Worm (Caenorhabditis elegans) whole organism, young adult: ENCODE results near the gene C35D10.5.

Experiments
- B0019.2 ChIP-seq: fragments of 200-800 bp; sonication (Bioruptor generic); conservative IDR thresholded peaks from 2 replicates; pipeline ENCODE4 v1.3.6; 2022; ENCODE audit warnings: missing genetic modification reagents, missing genetic modification characterization, missing compliant biosample characterization
- B0035.1 ChIP-seq: sonication (generic microtip); optimal IDR thresholded peaks from 2 replicates; lab custom pipeline; 2016; ENCODE audit warnings: missing genetic modification characterization, mild to moderate bottlenecking, missing compliant biosample characterization, missing genotype, missing genetic modification reagents
- C06A6.2 ChIP-seq: fragments of 200-800 bp; sonication (Bioruptor generic); conservative IDR thresholded peaks from 2 replicates; pipeline ENCODE4 v1.3.6; 2022; ENCODE audit warnings: missing genetic modification characterization, missing compliant biosample characterization
- C17E4.6 ChIP-seq: fragments of 200-800 bp; sonication (Bioruptor generic); IDR thresholded peaks from 2 replicates; pipeline ENCODE4 v1.3.6; 2022; ENCODE audit warnings: missing genetic modification reagents, missing genetic modification characterization, missing compliant biosample characterization
- D2030.7 ChIP-seq: fragments of 200-800 bp; sonication (Bioruptor generic); IDR thresholded peaks from 2 replicates; pipeline ENCODE4 v1.3.6; 2022; ENCODE audit warnings: missing genetic modification reagents, missing genetic modification characterization, missing compliant biosample characterization
- F37B4.10 ChIP-seq: fragments of 200-800 bp; sonication (Bioruptor generic); IDR thresholded peaks from 2 replicates; pipeline ENCODE4 v1.3.6; 2022; ENCODE audit warnings: missing genetic modification characterization, missing compliant biosample characterization
- F52B5.7 ChIP-seq: sonication (generic microtip); optimal IDR thresholded peaks from 2 replicates; lab custom pipeline; 2016; ENCODE audit warnings: mild to moderate bottlenecking, missing genetic modification characterization, missing compliant biosample characterization
- F57A8.1 ChIP-seq: fragments of 200-800 bp; sonication (Bioruptor generic); optimal IDR thresholded peaks from 2 replicates; lab custom pipeline; 2018; ENCODE audit warnings: mild to moderate bottlenecking, missing genetic modification characterization, moderate library complexity, missing compliant biosample characterization
- K12H6.12 ChIP-seq: fragments of 200-800 bp; sonication (Bioruptor generic); optimal IDR thresholded peaks from 2 replicates; lab custom pipeline; 2018; ENCODE audit warnings: mild to moderate bottlenecking, missing genetic modification characterization, missing compliant biosample characterization
- Y53G8AR.9 ChIP-seq: fragments of 200-800 bp; sonication (Bioruptor generic); conservative IDR thresholded peaks from 2 replicates; pipeline ENCODE4 v1.3.6; 2022; ENCODE audit warnings: missing genetic modification reagents, missing genetic modification characterization, missing compliant biosample characterization
- Y56A3A.18 ChIP-seq: fragments of 200-800 bp; sonication (Bioruptor generic); IDR thresholded peaks from 2 replicates; pipeline ENCODE4 v1.3.6; 2022; ENCODE audit warnings: missing genetic modification reagents, missing genetic modification characterization, missing compliant biosample characterization
- Y67H2A.10 ChIP-seq: fragments of 200-800 bp; sonication (Bioruptor generic); conservative IDR thresholded peaks from 2 replicates; pipeline ENCODE4 v1.3.6; 2022; ENCODE audit warnings: missing genetic modification reagents, missing genetic modification characterization, missing compliant biosample characterization
- Y79H2A.3 ChIP-seq: fragments of 200-800 bp; sonication (Bioruptor generic); conservative IDR thresholded peaks from 2 replicates; pipeline ENCODE4 v1.3.6; 2022; ENCODE audit warnings: missing genetic modification reagents, missing genetic modification characterization, missing compliant biosample characterization
- aptf-3 ChIP-seq: fragments of 200-800 bp; sonication (Bioruptor generic); IDR thresholded peaks from 2 replicates; pipeline ENCODE4 v1.3.6; 2022; ENCODE audit warnings: missing genetic modification characterization, missing compliant biosample characterization
- athp-1 ChIP-seq: sonication (generic microtip); optimal IDR thresholded peaks from 2 replicates; lab custom pipeline; 2017; ENCODE audit warnings: mild to moderate bottlenecking, missing genetic modification characterization, missing compliant biosample characterization
- attf-6 ChIP-seq: fragments of 200-800 bp; sonication (Bioruptor generic); IDR thresholded peaks from 2 replicates; pipeline ENCODE4 v1.3.6; 2022; ENCODE audit warnings: missing genetic modification reagents, missing genetic modification characterization, missing compliant biosample characterization
- bed-2 ChIP-seq: fragments of 200-800 bp; sonication (Bioruptor generic); IDR thresholded peaks from 2 replicates; pipeline ENCODE4 v1.3.6; 2022; ENCODE audit warnings: missing genetic modification reagents, missing genetic modification characterization, missing compliant biosample characterization
- ceh-27 ChIP-seq: fragments of 200-800 bp; sonication (Bioruptor generic); optimal IDR thresholded peaks from 2 replicates; lab custom pipeline; 2018; ENCODE audit warnings: mild to moderate bottlenecking, missing genetic modification characterization, moderate library complexity, missing compliant biosample characterization
- ceh-79 ChIP-seq: sonication (generic microtip); optimal IDR thresholded peaks from 2 replicates; lab custom pipeline; 2017; ENCODE audit warnings: mild to moderate bottlenecking, missing genetic modification characterization, missing compliant biosample characterization
- ceh-91 ChIP-seq: fragments of 200-800 bp; sonication (Bioruptor generic); IDR thresholded peaks from 2 replicates; pipeline ENCODE4 v1.3.6; 2022; ENCODE audit warnings: missing genetic modification reagents, missing genetic modification characterization, missing compliant biosample characterization
- chd-7 ChIP-seq: sonication (generic microtip); optimal IDR thresholded peaks from 2 replicates; lab custom pipeline; 2016; ENCODE audit warnings: mild to moderate bottlenecking, missing genetic modification characterization, moderate library complexity, missing compliant biosample characterization
- dpff-1 ChIP-seq: sonication (generic microtip); optimal IDR thresholded peaks from 2 replicates; lab custom pipeline; 2017; ENCODE audit warnings: mild to moderate bottlenecking, missing genetic modification characterization, missing compliant biosample characterization
- egl-44 ChIP-seq: fragments of 200-800 bp; sonication (Bioruptor generic); IDR thresholded peaks from 2 replicates; pipeline ENCODE4 v1.3.6; 2022; ENCODE audit warnings: missing genetic modification reagents, missing genetic modification characterization, missing compliant biosample characterization
- egrh-3 ChIP-seq: fragments of 200-800 bp; sonication (Bioruptor generic); IDR thresholded peaks from 2 replicates; pipeline ENCODE4 v1.3.6; 2022; ENCODE audit warnings: missing genetic modification reagents, missing genetic modification characterization, missing compliant biosample characterization
- lin-40 ChIP-seq: sonication (generic microtip); optimal IDR thresholded peaks from 2 replicates; lab custom pipeline; 2016; ENCODE audit warnings: missing genetic modification characterization, mild to moderate bottlenecking, missing compliant biosample characterization, missing genotype, missing genetic modification reagents
- lir-1 ChIP-seq: fragments of 200-800 bp; sonication (Bioruptor generic); conservative IDR thresholded peaks from 2 replicates; pipeline ENCODE4 v1.3.6; 2022; ENCODE audit warnings: missing genetic modification reagents, missing genetic modification characterization, missing compliant biosample characterization
- lsl-1 ChIP-seq: fragments of 200-800 bp; sonication (Bioruptor generic); optimal IDR thresholded peaks from 2 replicates; lab custom pipeline; 2018; ENCODE audit warnings: mild to moderate bottlenecking, missing genetic modification characterization, moderate library complexity, missing compliant biosample characterization
- lsy-27 ChIP-seq: sonication (generic microtip); optimal IDR thresholded peaks from 2 replicates; lab custom pipeline; 2017; ENCODE audit warnings: missing genetic modification characterization, mild to moderate bottlenecking, missing compliant biosample characterization, antibody characterized with exemption, missing genotype, borderline replicate concordance; ENCODE audit not compliant: insufficient read depth
- madf-3 ChIP-seq: fragments of 200-800 bp; sonication (Bioruptor generic); IDR thresholded peaks from 2 replicates; pipeline ENCODE4 v1.3.6; 2022; ENCODE audit warnings: missing genetic modification reagents, missing genetic modification characterization, missing compliant biosample characterization
- mel-28 ChIP-seq: sonication (generic microtip); optimal IDR thresholded peaks from 2 replicates; lab custom pipeline; 2016; ENCODE audit warnings: borderline replicate concordance, mild to moderate bottlenecking, missing genetic modification characterization, missing compliant biosample characterization
- mes-4 ChIP-seq: sonication (generic microtip); optimal IDR thresholded peaks from 2 replicates; lab custom pipeline; 2016; ENCODE audit warnings: missing genotype, missing genetic modification characterization, missing compliant biosample characterization
- mxl-1 ChIP-seq: sonication (generic microtip); optimal IDR thresholded peaks from 2 replicates; lab custom pipeline; 2016; ENCODE audit warnings: missing genetic modification characterization, missing compliant biosample characterization
- nfya-2 ChIP-seq: fragments of 200-800 bp; sonication (Bioruptor generic); IDR thresholded peaks from 2 replicates; pipeline ENCODE4 v1.3.6; 2022; ENCODE audit warnings: missing genetic modification reagents, missing genetic modification characterization, missing compliant biosample characterization
- nhr-179 ChIP-seq: sonication (generic microtip); optimal IDR thresholded peaks from 2 replicates; lab custom pipeline; 2016; ENCODE audit warnings: mild to moderate bottlenecking, missing genetic modification characterization, missing compliant biosample characterization
- nhr-27 ChIP-seq: fragments of 200-800 bp; sonication (Bioruptor generic); optimal IDR thresholded peaks from 2 replicates; lab custom pipeline; 2018; ENCODE audit warnings: mild to moderate bottlenecking, missing genetic modification characterization, moderate library complexity, missing compliant biosample characterization
- rec-8 ChIP-seq, 2 experiments: sonication (generic microtip); optimal IDR thresholded peaks; 2 replicates each; lab custom pipeline; 2016; ENCODE audit warnings: mild to moderate bottlenecking in 2 of 2, missing genetic modification characterization in 2 of 2, missing genetic modification reagents in 2 of 2, missing genotype in 2 of 2, missing biosample characterization in 1 of 2, missing compliant biosample characterization in 1 of 2, moderate library complexity in 1 of 2
- repo-1 ChIP-seq: sonication (generic microtip); optimal IDR thresholded peaks from 2 replicates; lab custom pipeline; 2017; ENCODE audit warnings: mild to moderate bottlenecking, missing genetic modification characterization, missing compliant biosample characterization
- rpc-1 ChIP-seq, 2 experiments: fragments of 150-350 bp in 1 of 2; sonication (generic microtip) in 1 of 2; optimal IDR thresholded peaks; 2 replicates each; lab custom pipeline; 2014 to 2018; ENCODE audit warnings: missing biosample characterization in 1 of 2, missing genetic modification characterization in 1 of 2, missing genetic modification reagents in 1 of 2, missing genotype in 1 of 2
- sdz-38 ChIP-seq: sonication (generic microtip); optimal IDR thresholded peaks from 2 replicates; lab custom pipeline; 2016; ENCODE audit warnings: missing genotype, missing genetic modification characterization, missing compliant biosample characterization
- tbp1 ChIP-seq: fragments of 200-800 bp; sonication (Bioruptor generic); optimal IDR thresholded peaks from 2 replicates; lab custom pipeline; 2018; ENCODE audit warnings: mild to moderate bottlenecking, missing genetic modification characterization, missing compliant biosample characterization
- unc-62 ChIP-seq: fragments of 150-350 bp; optimal IDR thresholded peaks from 2 replicates; lab custom pipeline; 2014; ENCODE audit warnings: missing biosample characterization, missing genetic modification reagents, missing genetic modification characterization
- xnd-1 ChIP-seq: sonication (generic microtip); optimal IDR thresholded peaks from 2 replicates; lab custom pipeline; 2016; ENCODE audit warnings: missing genotype, missing genetic modification reagents, missing genetic modification characterization, missing compliant biosample characterization
- ztf-26 ChIP-seq: sonication (generic microtip); optimal IDR thresholded peaks from 2 replicates; lab custom pipeline; 2017; ENCODE audit warnings: missing genetic modification characterization, missing compliant biosample characterization
- ztf-28 ChIP-seq: fragments of 200-800 bp; sonication (Bioruptor generic); IDR thresholded peaks from 2 replicates; pipeline ENCODE4 v1.3.6; 2022; ENCODE audit warnings: missing genetic modification reagents, missing genetic modification characterization, missing compliant biosample characterization
- ztf-6 ChIP-seq: fragments of 200-800 bp; sonication (Bioruptor generic); IDR thresholded peaks from 2 replicates; pipeline ENCODE4 v1.3.6; 2022; ENCODE audit warnings: missing genetic modification reagents, missing genetic modification characterization, missing compliant biosample characterization

C35D10.5 gene

DNA sequence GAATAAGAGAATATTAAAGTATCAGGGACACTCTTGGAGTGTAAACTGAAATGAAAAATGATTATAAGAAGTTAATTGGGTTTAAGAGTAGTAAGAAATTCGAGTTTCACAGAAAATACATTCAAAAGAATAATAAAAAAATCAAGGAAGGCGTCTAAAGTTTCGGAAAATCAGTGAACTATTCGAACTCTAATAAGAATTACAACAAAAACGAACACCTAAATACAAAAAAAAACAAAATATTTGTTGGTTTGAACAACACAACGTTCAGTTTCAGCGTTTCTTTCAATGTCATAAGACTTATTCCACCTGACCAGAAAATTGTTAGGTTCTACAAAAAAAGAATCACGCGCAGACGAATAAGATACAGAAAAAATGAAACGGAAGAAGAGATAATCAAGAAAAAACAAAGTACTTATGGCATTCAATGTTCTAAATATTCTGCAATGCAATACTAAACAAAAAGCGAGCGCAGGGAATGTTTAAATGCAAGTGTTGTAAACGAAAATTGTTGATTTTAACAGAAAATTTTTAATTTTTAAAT is 37.0 kb downstream of the C35D10.5 start, which contains the start of gene nhl-2:
TSS of gene nhl-2 (minus strand) at position 51 of the 544 bp plus-strand sequence.
- TF ChIP-seq Y56A3A.18 (GFP tag; lab: Robert Waterston, UW): no peak
- TF ChIP-seq mxl-1 (tag; lab: Kevin White, UChicago): no peak
- TF ChIP-seq nfya-2 (GFP tag; lab: Robert Waterston, UW): no peak
- TF ChIP-seq F37B4.10 (GFP tag; lab: Robert Waterston, UW): no peak
- no peak for TF ChIP-seq aptf-3 (GFP tag; lab: Robert Waterston, UW)
- no peak for TF ChIP-seq ztf-6 (GFP tag; lab: Robert Waterston, UW)
- no peak for TF ChIP-seq xnd-1 (tag; lab: Kevin White, UChicago)
- no peak for TF ChIP-seq ceh-91 (GFP tag; lab: Robert Waterston, UW)
- TF ChIP-seq, all 124 proteins: peak for 0

DNA sequence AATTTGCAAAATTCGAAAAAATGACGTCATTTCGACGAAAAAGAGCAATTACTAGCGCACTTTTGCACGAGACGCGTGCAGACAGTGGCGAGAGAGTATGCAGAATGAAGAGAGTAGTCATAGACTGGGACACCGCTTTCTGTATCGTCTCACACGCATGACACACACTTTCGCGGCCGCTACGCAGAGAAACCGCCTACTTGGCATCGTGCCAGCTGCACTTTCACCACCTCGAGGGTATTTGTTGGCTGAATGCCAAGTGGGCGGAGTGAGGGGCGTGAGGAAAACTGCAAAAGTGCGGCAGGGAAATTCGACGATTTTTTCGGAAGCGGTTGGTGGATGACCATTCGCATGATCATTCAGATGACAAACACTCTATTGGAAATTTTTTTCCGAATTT is 37.6 kb downstream of the C35D10.5 start:
- no peak for TF ChIP-seq rpc-1 (optimal IDR thresholded peaks at IDR 0.05; lab: Kevin White, UChicago)
- no peak for TF ChIP-seq rpc-1 (tag; optimal IDR thresholded peaks at IDR 0.05; lab: Kevin White, UChicago)
- TF ChIP-seq nhr-27 (tag; lab: Kevin White, UChicago): peak; percentile 80
- TF ChIP-seq aptf-3 (GFP tag; lab: Robert Waterston, UW): no peak
- peak; percentile 89 for TF ChIP-seq Y67H2A.10 (GFP tag; lab: Robert Waterston, UW)
- TF ChIP-seq mel-28: peak; percentile 48
- no peak for TF ChIP-seq xnd-1 (tag; lab: Kevin White, UChicago)
- TF ChIP-seq D2030.7 (GFP tag; lab: Robert Waterston, UW): peak; percentile 41
- peak; percentile 70 for TF ChIP-seq egrh-3 (GFP tag; lab: Robert Waterston, UW)
- peak; percentile 95 for TF ChIP-seq F52B5.7
- no peak for TF ChIP-seq rec-8 (tag; optimal IDR thresholded peaks at IDR 0.05; lab: Kevin White, UChicago)
- peak; percentile 95 for TF ChIP-seq madf-3
- TF ChIP-seq Y56A3A.18 (GFP tag; lab: Robert Waterston, UW): peak; percentile 88
- peak; percentile 77 for TF ChIP-seq unc-62 (GFP tag; lab: Kevin White, UChicago)
- TF ChIP-seq C06A6.2 (GFP tag; lab: Robert Waterston, UW): peak; percentile 100
- TF ChIP-seq bed-2 (GFP tag; lab: Robert Waterston, UW): peak; percentile 86
- TF ChIP-seq attf-6 (GFP tag; lab: Robert Waterston, UW): 0 out of 2 replicates have a peak, but pooled peaks have one; percentile 62
- peak; percentile 93 for TF ChIP-seq B0035.1 (tag; lab: Kevin White, UChicago)
- peak; percentile 99 for TF ChIP-seq lin-40 (tag; lab: Kevin White, UChicago)
- peak; percentile 87 for TF ChIP-seq C17E4.6 (GFP tag; lab: Robert Waterston, UW)
- peak; percentile 96 for TF ChIP-seq ztf-6 (GFP tag; lab: Robert Waterston, UW)
- TF ChIP-seq lir-1: peak; percentile 96
- TF ChIP-seq ztf-26 (tag; lab: Kevin White, UChicago): peak; percentile 99
- peak; percentile 100 for TF ChIP-seq K12H6.12 (tag; lab: Kevin White, UChicago)
- TF ChIP-seq F57A8.1 (GFP tag; lab: Kevin White, UChicago): peak; percentile 22
- no peak for TF ChIP-seq sdz-38
- peak; percentile 77 for TF ChIP-seq tbp1 (GFP tag; lab: Kevin White, UChicago)
- TF ChIP-seq ceh-79: peak; percentile 93
- no peak for TF ChIP-seq nhr-179 (tag; lab: Kevin White, UChicago)
- TF ChIP-seq athp-1 (tag; lab: Kevin White, UChicago): peak; percentile 96
- TF ChIP-seq ceh-27 (GFP tag; lab: Kevin White, UChicago): peak; percentile 100
- TF ChIP-seq dpff-1 (tag; lab: Kevin White, UChicago): peak; percentile 7
- peak; percentile 76 for TF ChIP-seq Y79H2A.3 (GFP tag; lab: Robert Waterston, UW)
- peak; percentile 100 for TF ChIP-seq chd-7 (tag; lab: Kevin White, UChicago)
- TF ChIP-seq F37B4.10 (GFP tag; lab: Robert Waterston, UW): peak; percentile 94
- TF ChIP-seq Y53G8AR.9 (GFP tag; lab: Robert Waterston, UW): peak; percentile 96
- peak; percentile 49 for TF ChIP-seq lsl-1 (GFP tag; lab: Kevin White, UChicago)
- no peak for TF ChIP-seq lsy-27 (tag; lab: Kevin White, UChicago)
- TF ChIP-seq mes-4 (tag; lab: Kevin White, UChicago): no peak
- peak; percentile 97 for TF ChIP-seq repo-1
- peak; percentile 86 for TF ChIP-seq ztf-28
- peak; percentile 71 for TF ChIP-seq B0019.2
- TF ChIP-seq egl-44 (GFP tag; lab: Robert Waterston, UW): peak; percentile 98
